Fruit fly (Drosophila melanogaster) whole organism, adult: Measurements from ENCODE around the gene flip.

ENCODE experiments used
- CG1620 ChIP-seq: fragments of 200-800 bp; sonication (Bioruptor generic); optimal IDR thresholded peaks from 2 replicates; lab custom pipeline; 2016; ENCODE audit warnings: missing biosample characterization, missing genetic modification characterization
- CG7101 ChIP-seq: fragments of 200-800 bp; sonication (Bioruptor generic); optimal IDR thresholded peaks from 2 replicates; lab custom pipeline; 2018; ENCODE audit warnings: missing biosample characterization, mild to moderate bottlenecking, missing genetic modification characterization, moderate library complexity

DNA sequence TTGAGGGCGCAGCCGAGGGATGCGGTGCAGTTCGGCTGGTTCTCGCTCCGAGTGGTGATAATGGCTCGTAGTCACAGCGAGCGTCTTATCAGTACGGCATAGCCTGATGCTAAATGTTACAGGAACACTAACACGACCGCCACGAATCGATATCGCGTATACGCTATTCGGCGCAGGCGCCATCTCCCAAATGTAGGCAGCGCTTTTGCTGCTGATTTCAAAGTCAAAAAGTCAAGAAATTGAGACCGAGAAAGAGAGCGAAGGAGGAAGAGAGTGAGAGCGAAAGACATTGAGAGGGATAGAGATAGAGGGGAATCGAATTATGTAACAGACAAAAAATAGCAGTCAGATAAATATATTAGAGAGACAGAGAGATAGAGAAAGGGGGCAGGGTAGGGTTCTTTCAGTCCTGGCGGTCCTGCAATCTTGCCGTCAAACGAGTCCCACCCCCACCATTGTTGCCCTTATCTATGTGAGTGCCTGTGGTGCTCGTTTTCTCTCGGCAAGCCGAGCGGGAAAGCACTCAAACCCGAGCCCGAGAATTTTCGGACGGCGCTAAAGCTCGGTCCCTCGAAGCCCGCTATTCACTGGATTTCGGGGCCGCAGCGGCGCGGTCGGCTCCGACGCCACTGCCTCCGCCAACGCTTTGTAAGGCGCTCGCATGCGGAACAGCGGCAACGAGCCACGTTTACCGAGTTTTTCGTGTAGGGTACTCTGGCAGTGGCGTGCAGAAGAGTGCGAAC, 3.6 kb upstream of the flip start:
- TF ChIP-seq CG7101 (tag; lab: Kevin White, UChicago), result no peak
- no peak for TF ChIP-seq CG1620 (GFP tag; lab: Kevin White, UChicago)
